Worm (Caenorhabditis elegans): ENCODE results near the gene sra-31.
A peak's percentile ranks its signal among the peaks of the same experiment; 100 is the strongest.

sra-31 gene

DNA sequence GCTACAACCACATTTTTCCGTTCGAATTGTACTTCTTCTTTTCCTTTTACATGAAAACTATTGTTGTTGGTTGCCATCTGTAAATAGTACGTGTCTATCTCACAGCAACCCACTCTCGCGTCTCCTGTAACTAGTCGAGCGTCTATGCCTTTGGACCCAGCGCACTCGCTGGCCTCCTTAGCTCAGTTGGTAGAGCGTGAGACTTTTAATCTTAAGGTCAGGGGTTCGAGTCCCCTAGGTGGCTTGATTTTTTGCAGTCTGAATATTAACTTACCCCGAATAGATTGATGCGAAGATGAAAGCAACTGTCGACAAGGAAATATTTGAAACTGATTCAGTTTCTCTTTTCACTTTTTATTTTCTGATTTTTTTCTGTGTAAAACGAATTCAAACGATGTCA is 13.2 kb downstream of the sra-31 start, which contains the start of gene mpz-3 (continued):
- no peak for TF ChIP-seq ekl-4 (GFP tag; IDR thresholded peaks at IDR 0.05)
- TF ChIP-seq die-1 (tag; optimal IDR thresholded peaks at IDR 0.05) = peak; percentile 64
- TF ChIP-seq lin-35 (GFP tag; optimal IDR thresholded peaks at IDR 0.05) = no peak
- peak; percentile 21; the same call in 1 of the 2 replicates for TF ChIP-seq ceh-91 (GFP tag; IDR thresholded peaks at IDR 0.05)
- TF ChIP-seq mxl-1 (tag; optimal IDR thresholded peaks at IDR 0.05) = no peak
- TF ChIP-seq ceh-100 (GFP tag; IDR thresholded peaks at IDR 0.05) = peak; percentile 47; the same call in 1 of the 2 replicates
- no peak for TF ChIP-seq K12H6.12 (tag; optimal IDR thresholded peaks at IDR 0.05)
- no peak for TF ChIP-seq madf-3 (GFP tag; IDR thresholded peaks at IDR 0.05)
- TF ChIP-seq F22D6.2 (tag; optimal IDR thresholded peaks at IDR 0.05) = no peak
- TF ChIP-seq chd-7 (tag; optimal IDR thresholded peaks at IDR 0.05) = no peak
- no peak for TF ChIP-seq nhr-179 (tag; optimal IDR thresholded peaks at IDR 0.05)
- TF ChIP-seq F57C9.4 (tag; optimal IDR thresholded peaks at IDR 0.05) = no peak

DNA sequence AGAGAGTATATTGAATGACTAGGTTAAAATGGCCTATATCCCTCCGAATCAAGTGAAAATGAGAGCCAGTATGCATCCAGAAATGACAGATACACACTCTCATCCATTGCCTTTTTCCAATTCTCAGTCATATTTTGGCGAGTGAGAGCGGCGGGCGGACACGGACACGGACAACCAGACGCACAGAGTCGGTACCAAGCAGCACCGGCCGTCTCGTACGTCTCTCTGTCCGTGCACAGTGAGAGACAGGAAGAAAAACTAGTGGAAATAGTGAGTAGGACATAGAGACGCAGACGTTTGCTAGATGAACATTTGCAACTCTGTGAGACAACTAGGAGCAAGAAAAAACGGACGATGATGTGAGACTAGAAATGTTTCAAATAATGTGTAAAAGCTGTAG is 15.0 kb downstream of the sra-31 start:
- no peak for TF ChIP-seq C17E4.6 (GFP tag; IDR thresholded peaks at IDR 0.05)
- no peak for TF ChIP-seq dpl-1 (GFP tag; optimal IDR thresholded peaks at IDR 0.05)
- no peak for TF ChIP-seq attf-3 (GFP tag; conservative IDR thresholded peaks at IDR 0.05)
- TF ChIP-seq nhr-80 (tag; optimal IDR thresholded peaks at IDR 0.05) = peak; percentile 44
- peak in 1 of 3 experiments; percentile 18 for TF ChIP-seq lin-35 (GFP tag; optimal IDR thresholded peaks at IDR 0.05)
- no peak for TF ChIP-seq ceh-91 (GFP tag; IDR thresholded peaks at IDR 0.05)
- TF ChIP-seq mcd-1 (GFP tag; IDR thresholded peaks at IDR 0.05) = 0 out of 2 replicates have a peak, but pooled peaks have one; percentile 8
- peak; percentile 16 for TF ChIP-seq attf-5 (GFP tag; optimal IDR thresholded peaks at IDR 0.05)
- no peak for TF ChIP-seq akir-1 (GFP tag; optimal IDR thresholded peaks at IDR 0.05)
- peak; percentile 11 for TF ChIP-seq tbp1 (GFP tag; optimal IDR thresholded peaks at IDR 0.05)
- no peak for TF ChIP-seq B0035.1 (tag; optimal IDR thresholded peaks at IDR 0.05)
- no peak for TF ChIP-seq C06A6.2 (GFP tag; conservative IDR thresholded peaks at IDR 0.05)
- no peak for TF ChIP-seq T26A5.8 (tag; optimal IDR thresholded peaks at IDR 0.05)
- TF ChIP-seq zfh-2 (GFP tag; conservative IDR thresholded peaks at IDR 0.05) = peak; percentile 49
- no peak for TF ChIP-seq him-1 (tag; optimal IDR thresholded peaks at IDR 0.05)
- TF ChIP-seq xnd-1 (tag; optimal IDR thresholded peaks at IDR 0.05) = no peak
- no peak for TF ChIP-seq pbrm-1 (GFP tag; IDR thresholded peaks at IDR 0.05)
- TF ChIP-seq D2030.7 (GFP tag; IDR thresholded peaks at IDR 0.05) = no peak
- no peak for TF ChIP-seq rcor-1 (GFP tag; IDR thresholded peaks at IDR 0.05)
- TF ChIP-seq nhr-90 (tag; optimal IDR thresholded peaks at IDR 0.05) = no peak
- peak; percentile 87 for TF ChIP-seq hmg-1.2 (GFP tag; IDR thresholded peaks at IDR 0.05)
- TF ChIP-seq nhr-120 (GFP tag; IDR thresholded peaks at IDR 0.05) = no peak
- TF ChIP-seq athp-1 (tag; optimal IDR thresholded peaks at IDR 0.05) = no peak
- no peak for TF ChIP-seq cebp-1 (GFP tag; IDR thresholded peaks at IDR 0.05)
- peak; percentile 46 for TF ChIP-seq cebp-1 (tag; optimal IDR thresholded peaks at IDR 0.05)
- TF ChIP-seq mxl-1 (tag; optimal IDR thresholded peaks at IDR 0.05) = no peak
- no peak for TF ChIP-seq Y79H2A.3 (GFP tag; conservative IDR thresholded peaks at IDR 0.05)
- TF ChIP-seq hsf-1 (GFP tag; IDR thresholded peaks at IDR 0.05) = no peak
- TF ChIP-seq F10E7.11 (tag; optimal IDR thresholded peaks at IDR 0.05) = no peak
- TF ChIP-seq hmg-20 (GFP tag; IDR thresholded peaks at IDR 0.05) = no peak
- no peak for TF ChIP-seq nfya-1 (tag; optimal IDR thresholded peaks at IDR 0.05; ENCODE audit: borderline replicate concordance, insufficient read depth)
- no peak for TF ChIP-seq ets-4 (GFP tag; optimal IDR thresholded peaks at IDR 0.05)
- TF ChIP-seq ztf-28 (GFP tag; IDR thresholded peaks at IDR 0.05) = no peak
- no peak for TF ChIP-seq snpc-1.1 (tag; optimal IDR thresholded peaks at IDR 0.05; ENCODE audit: insufficient read depth)
- TF ChIP-seq let-607 (tag; optimal IDR thresholded peaks at IDR 0.05) = no peak
- TF ChIP-seq unc-130 (GFP tag; optimal IDR thresholded peaks at IDR 0.05) = no peak
- TF ChIP-seq chd-7 (tag; optimal IDR thresholded peaks at IDR 0.05) = no peak
- no peak for TF ChIP-seq madf-10 (tag; optimal IDR thresholded peaks at IDR 0.05)
- no peak for TF ChIP-seq Y67H2A.10 (GFP tag; conservative IDR thresholded peaks at IDR 0.05)
- no peak for TF ChIP-seq repo-1 (tag; optimal IDR thresholded peaks at IDR 0.05)
- TF ChIP-seq F22D6.2 (tag; optimal IDR thresholded peaks at IDR 0.05) = no peak
